Fruit fly (Drosophila melanogaster) whole organism, wandering third instar larva: ENCODE data around the gene CG15368.

Source experiments
- CG32264 ChIP-seq: fragments of 200-800 bp; sonication (Bioruptor generic); optimal IDR thresholded peaks from 2 replicates; lab custom pipeline; 2016; ENCODE audit warnings: missing biosample characterization, missing genetic modification characterization
- CrebA ChIP-seq: fragments of 200-800 bp; sonication (Bioruptor generic); optimal IDR thresholded peaks from 2 replicates; lab custom pipeline; 2016; ENCODE audit warnings: missing biosample characterization, mild to moderate bottlenecking, missing genetic modification characterization, borderline replicate concordance
- Dif ChIP-seq: fragments of 200-275, 200-300 bp; sonication (Bioruptor generic); optimal IDR thresholded peaks from 2 replicates; lab custom pipeline; 2018; ENCODE audit warnings: missing biosample characterization, missing genetic modification characterization; ENCODE audit not compliant: partially characterized antibody
- GATAd ChIP-seq: sonication (Bioruptor generic); optimal IDR thresholded peaks from 2 replicates; lab custom pipeline; 2016; ENCODE audit warnings: missing biosample characterization, missing genetic modification characterization
- HLH106 ChIP-seq: fragments of 200-800 bp; optimal IDR thresholded peaks from 3 replicates; lab custom pipeline; 2019; ENCODE audit warnings: missing biosample characterization, mild to moderate bottlenecking, missing genetic modification characterization, moderate library complexity
- Sp1 ChIP-seq: fragments of 200-800 bp; sonication (Bioruptor generic); optimal IDR thresholded peaks from 3 replicates; lab custom pipeline; 2019; ENCODE audit warnings: missing biosample characterization, mild to moderate bottlenecking, missing genetic modification characterization, moderate library complexity
- br ChIP-seq: fragments of 200-800 bp; sonication (Bioruptor generic); optimal IDR thresholded peaks from 2 replicates; lab custom pipeline; 2016; ENCODE audit warnings: missing biosample characterization, missing genetic modification characterization
- dsf ChIP-seq: sonication (Bioruptor generic); optimal IDR thresholded peaks from 2 replicates; lab custom pipeline; 2016; ENCODE audit warnings: missing biosample characterization, missing genetic modification characterization, borderline replicate concordance
- ey ChIP-seq: fragments of 200-800 bp; sonication (Bioruptor generic); optimal IDR thresholded peaks from 2 replicates; lab custom pipeline; 2016; ENCODE audit warnings: missing biosample characterization, missing genetic modification characterization
- h ChIP-seq: fragments of 200-800 bp; sonication (Bioruptor generic); optimal IDR thresholded peaks from 3 replicates; lab custom pipeline; 2016; ENCODE audit warnings: missing biosample characterization, mild to moderate bottlenecking, missing genetic modification characterization
- psq ChIP-seq: fragments of 200-800 bp; sonication (Bioruptor generic); optimal IDR thresholded peaks from 3 replicates; lab custom pipeline; 2017; ENCODE audit warnings: missing biosample characterization, mild to moderate bottlenecking, missing genetic modification characterization, moderate library complexity
- rgr ChIP-seq: fragments of 200-800 bp; sonication (Bioruptor generic); optimal IDR thresholded peaks from 3 replicates; lab custom pipeline; 2016; ENCODE audit warnings: missing biosample characterization, mild to moderate bottlenecking, missing genetic modification characterization
- tai ChIP-seq: sonication (Bioruptor generic); optimal IDR thresholded peaks from 2 replicates; lab custom pipeline; 2016; ENCODE audit warnings: missing biosample characterization, missing genetic modification characterization

- no peak for TF ChIP-seq Sp1 (GFP tag; lab: Kevin White, UChicago)
- peak; percentile 42 for TF ChIP-seq psq
- TF ChIP-seq rgr (GFP tag; lab: Kevin White, UChicago): peak; percentile 74
- no peak for TF ChIP-seq h (GFP tag; lab: Kevin White, UChicago)
- TF ChIP-seq dsf: no peak
- peak; percentile 78 for TF ChIP-seq ey (GFP tag; lab: Kevin White, UChicago)
- TF ChIP-seq CG32264 (GFP tag; lab: Kevin White, UChicago): no peak
- peak; percentile 76 for TF ChIP-seq HLH106
- TF ChIP-seq tai (GFP tag; lab: Kevin White, UChicago): no peak
- no peak for TF ChIP-seq CrebA (GFP tag; lab: Kevin White, UChicago)
- no peak for TF ChIP-seq br (GFP tag; lab: Kevin White, UChicago)
- no peak for TF ChIP-seq Dif (GFP tag; lab: Kevin White, UChicago)
- peak; percentile 10 for TF ChIP-seq GATAd (GFP tag; lab: Kevin White, UChicago)
These were observed 27.9 kb downstream of the CG15368 start, which contains the start of the genes mxc and Larp7 for dm6 chrX:9243417-9243884.
